Fruit fly (Drosophila melanogaster) Kc167 (cell line): ENCODE data around the gene CG6999.
"Not testable (repeated sequence)": the region's sequence is repeated elsewhere in the genome, so short reads cannot be mapped to it uniquely, and the experiment has no call there.

Source experiments
- Myc ChIP-seq: fragments of >200 bp; optimal IDR thresholded peaks from 2 replicates; lab custom pipeline; 2017; ENCODE audit warnings: missing external identifiers
- Sin3A ChIP-seq: fragments of >200 bp; optimal IDR thresholded peaks from 2 replicates; lab custom pipeline; 2018; ENCODE audit warnings: missing external identifiers
- h ChIP-seq: fragments of >200 bp; optimal IDR thresholded peaks from 3 replicates; lab custom pipeline; 2018; ENCODE audit warnings: missing external identifiers
- insv ChIP-seq: fragments of >200 bp; optimal IDR thresholded peaks from 3 replicates; lab custom pipeline; 2018; ENCODE audit warnings: missing external identifiers
- psq ChIP-seq: fragments of >200 bp; optimal IDR thresholded peaks from 2 replicates; lab custom pipeline; 2017; ENCODE audit warnings: missing external identifiers
- ttk ChIP-seq: sonication (Bioruptor generic); optimal IDR thresholded peaks from 2 replicates; lab custom pipeline; 2017; ENCODE audit warnings: missing external identifiers

The CG6999 gene

DNA sequence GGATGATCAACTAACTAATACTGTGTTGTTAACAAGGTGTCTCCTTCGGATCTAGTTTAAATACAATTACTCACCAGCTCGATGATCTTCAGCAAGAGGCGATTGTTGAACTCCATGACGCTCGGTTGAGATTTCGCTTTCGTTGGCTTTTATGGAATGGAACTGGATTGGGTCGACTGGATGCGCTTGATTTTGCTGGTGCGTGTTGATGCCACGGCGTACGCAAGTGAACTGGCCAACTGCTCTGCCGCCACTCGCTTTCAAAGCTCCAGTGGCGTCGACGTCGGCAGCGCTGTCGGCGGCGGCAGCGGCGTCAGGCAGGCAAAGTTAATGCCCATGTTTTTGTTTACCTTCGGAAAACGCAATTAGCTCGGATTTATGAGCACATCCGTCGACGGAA is 9.9 kb upstream of the CG6999 start, which contains the start of gene CG44325:
TSS of gene CG44325 (minus strand) at position 237 of the 400 bp plus-strand sequence.
- TF ChIP-seq insv (lab: Kevin White, UChicago) = no peak
- no peak for TF ChIP-seq psq (lab: Kevin White, UChicago)
- no peak for TF ChIP-seq ttk (lab: Kevin White, UChicago)
- no peak for TF ChIP-seq h (lab: Kevin White, UChicago)
- no peak for TF ChIP-seq Myc
- TF ChIP-seq Sin3A = no peak

DNA sequence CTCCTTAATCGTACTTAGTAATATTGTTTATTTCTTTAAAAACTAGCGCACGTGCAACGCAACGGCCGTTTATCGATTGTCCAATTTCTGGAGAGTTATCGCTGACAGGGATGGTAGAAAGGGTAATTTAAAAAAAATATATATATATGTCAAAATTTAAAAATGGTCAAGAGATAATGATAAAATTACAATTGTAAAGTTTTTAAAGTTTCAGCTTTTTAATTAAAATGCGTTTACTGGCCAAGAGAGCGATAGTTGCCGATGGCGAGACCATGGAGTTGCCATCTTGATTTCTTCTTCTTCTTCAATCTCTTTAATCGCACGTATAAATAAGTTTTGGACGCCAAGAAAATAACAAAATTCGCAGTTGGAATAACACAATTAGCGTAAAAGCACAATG is 7.2 kb upstream of the CG6999 start, which contains the start of the genes CG7246 and HP1b:
TSS of gene CG7246 (minus strand) at position 96 of the 400 bp plus-strand sequence.
TSS of gene HP1b (plus strand) at position 102 of the 400 bp plus-strand sequence.
- TF ChIP-seq h (lab: Kevin White, UChicago) (no peak), Myc (no peak), insv (lab: Kevin White, UChicago) (no peak), Sin3A (no peak), ttk (lab: Kevin White, UChicago) (no peak)

DNA sequence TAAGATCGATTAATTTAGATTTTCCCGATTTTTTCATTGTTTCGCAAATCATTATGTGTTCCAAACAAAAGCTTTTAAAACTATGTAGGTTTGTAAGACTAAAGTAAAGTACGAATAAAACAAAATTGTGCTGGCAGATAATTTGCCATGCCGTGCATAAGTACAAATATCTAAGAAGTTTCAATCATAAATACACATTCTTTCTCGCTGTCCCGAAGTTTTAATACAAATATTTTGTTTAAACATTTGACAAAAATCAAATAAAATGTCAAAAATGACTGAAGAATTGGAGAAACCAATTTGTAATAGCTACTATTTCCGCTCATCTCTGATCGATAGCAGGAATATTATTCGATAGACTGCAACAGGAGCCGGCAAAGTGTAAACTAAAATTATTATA is 5.6 kb upstream of the CG6999 start, which contains the start of gene APC4:
TSS of gene APC4 (plus strand) at position 332 of the 400 bp plus-strand sequence.
- TF ChIP-seq Sin3A = no peak

DNA sequence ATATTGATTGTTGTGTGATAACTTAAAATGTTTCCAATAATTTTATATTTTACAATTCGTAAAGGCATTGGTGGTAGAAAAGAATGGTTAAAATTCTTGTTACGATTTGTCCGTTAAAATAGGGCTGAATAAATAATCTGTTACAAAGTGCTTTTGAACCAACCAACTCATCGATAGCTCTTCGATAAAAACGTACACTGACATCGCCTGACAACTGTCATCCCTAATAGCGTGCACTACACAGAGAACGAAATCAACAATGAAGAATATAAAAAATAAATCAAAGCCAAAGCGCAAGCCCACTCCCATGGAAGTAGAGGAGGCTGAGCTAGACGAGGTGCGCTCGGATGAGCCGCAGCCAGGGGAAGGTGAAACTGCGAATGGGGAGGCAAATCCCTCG is 2.4 kb upstream of the CG6999 start, which contains the start of gene CG32708:
TSS of gene CG32708 (plus strand) at position 207 of the 400 bp plus-strand sequence.
- no peak for TF ChIP-seq Myc
- no peak for TF ChIP-seq psq (lab: Kevin White, UChicago)
- TF ChIP-seq h (lab: Kevin White, UChicago) = no peak
- TF ChIP-seq insv (lab: Kevin White, UChicago) = no peak

DNA sequence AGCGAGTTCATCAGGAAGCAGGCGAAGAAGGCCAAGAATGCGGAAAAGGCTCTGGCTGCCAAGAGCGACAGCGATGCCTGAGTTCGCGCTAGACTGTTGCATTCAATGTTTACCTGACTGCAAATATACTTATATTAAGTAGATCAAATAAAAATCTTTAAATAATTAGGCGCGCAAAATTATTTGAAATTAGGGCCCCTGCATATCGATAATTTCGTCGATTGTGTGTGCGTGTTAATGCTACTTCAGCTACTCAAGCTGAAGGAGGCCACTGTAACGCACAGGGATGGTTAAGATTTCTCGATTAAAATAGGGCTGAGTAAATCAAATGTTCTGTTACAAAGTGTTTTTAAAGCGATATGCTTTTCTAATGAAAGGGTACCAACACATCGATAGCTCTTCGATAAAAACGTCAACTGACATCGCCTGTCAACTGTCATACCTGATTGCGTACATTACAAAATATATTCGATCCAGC is 1.4 kb upstream of the CG6999 start, which contains the start of gene CG32706:
TSS of gene CG32706 (plus strand) at position 428 of the 478 bp plus-strand sequence.
- not testable (repeated sequence) for TF ChIP-seq h (lab: Kevin White, UChicago); Sin3A; ttk (lab: Kevin White, UChicago)

DNA sequence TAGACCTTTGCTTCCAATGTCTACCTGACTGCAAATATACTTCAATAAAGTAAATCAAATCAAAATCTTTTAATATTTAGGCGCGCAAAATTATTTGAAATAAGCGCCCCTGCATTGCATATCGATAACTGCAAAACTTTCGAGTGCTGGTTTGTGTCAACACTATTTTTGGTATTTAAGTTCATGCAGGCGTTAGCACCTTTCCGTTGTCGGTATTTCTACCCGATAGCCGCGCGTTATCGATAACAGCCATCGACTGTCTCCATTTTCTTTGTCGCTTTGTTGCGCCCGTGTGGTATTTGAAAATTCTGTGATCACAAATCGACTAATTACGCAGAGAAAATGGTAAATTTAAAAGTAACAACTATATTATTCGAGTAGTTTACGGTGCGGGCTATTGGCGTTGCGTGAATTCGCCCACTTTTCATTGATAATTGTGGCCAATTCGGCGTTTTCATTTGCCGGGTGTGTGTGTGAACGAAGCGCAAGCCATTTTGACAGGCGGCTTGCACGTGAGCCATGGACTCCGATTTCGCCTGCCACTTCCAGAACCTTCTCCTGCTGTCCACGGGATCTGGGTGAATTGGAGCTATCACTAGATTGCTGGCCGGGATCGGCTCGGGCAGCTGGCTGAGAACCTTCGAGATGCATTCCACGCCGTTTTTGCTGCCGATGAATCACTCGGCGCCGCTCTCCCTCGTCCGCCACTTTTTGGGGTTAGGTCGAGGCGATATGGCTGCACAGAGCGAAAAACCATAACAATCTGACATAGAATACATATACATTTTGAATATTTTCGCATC is 1.3 kb downstream of the CG6999 start, which contains the start of gene CCT2:
TSS of gene CCT2 (plus strand) at position 260 of the 803 bp plus-strand sequence.
- TF ChIP-seq h (lab: Kevin White, UChicago) (no peak), Myc (no peak), psq (lab: Kevin White, UChicago) (no peak), Sin3A (no peak), insv (lab: Kevin White, UChicago) (no peak), ttk (lab: Kevin White, UChicago) (no peak)

DNA sequence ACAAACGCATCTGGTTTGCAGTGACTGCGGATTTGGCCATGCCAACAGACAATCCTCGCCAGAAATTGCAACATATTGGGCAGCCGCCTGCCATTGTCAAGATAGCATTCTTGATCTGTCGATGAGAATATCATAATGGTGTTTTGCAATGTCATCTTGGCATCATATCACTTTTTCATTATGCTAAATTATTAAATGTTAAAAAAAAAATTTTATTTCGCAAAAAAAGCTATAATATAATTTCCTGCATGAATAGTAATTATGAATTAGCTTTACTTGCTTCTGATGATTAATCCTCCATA is 1.8 kb downstream of the CG6999 start:
- TF ChIP-seq insv (lab: Kevin White, UChicago) (no peak), Myc (no peak)

DNA sequence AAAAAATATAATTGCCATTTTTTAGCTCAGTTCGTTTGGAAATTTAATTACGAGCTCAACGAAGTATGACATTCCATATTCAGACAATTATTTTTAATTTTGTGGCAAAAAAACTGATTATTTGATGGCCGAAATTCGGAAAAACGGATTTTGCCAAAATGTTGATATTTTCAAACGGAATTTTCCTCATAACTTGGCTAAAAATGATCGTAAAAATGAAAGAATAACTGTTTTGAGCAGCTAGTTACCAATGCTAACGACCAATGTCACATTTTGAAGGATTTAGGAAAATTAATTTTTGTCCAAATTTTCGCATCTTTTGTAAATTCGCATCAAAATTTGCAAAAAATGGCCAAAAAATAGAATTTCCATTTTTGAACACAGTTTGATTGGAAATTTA is 4.9 kb downstream of the CG6999 start:
- no peak for TF ChIP-seq Sin3A
- no peak for TF ChIP-seq ttk (lab: Kevin White, UChicago)
- no peak for TF ChIP-seq insv (lab: Kevin White, UChicago)
- TF ChIP-seq psq (lab: Kevin White, UChicago) = no peak
- no peak for TF ChIP-seq Myc
- no peak for TF ChIP-seq h (lab: Kevin White, UChicago)

DNA sequence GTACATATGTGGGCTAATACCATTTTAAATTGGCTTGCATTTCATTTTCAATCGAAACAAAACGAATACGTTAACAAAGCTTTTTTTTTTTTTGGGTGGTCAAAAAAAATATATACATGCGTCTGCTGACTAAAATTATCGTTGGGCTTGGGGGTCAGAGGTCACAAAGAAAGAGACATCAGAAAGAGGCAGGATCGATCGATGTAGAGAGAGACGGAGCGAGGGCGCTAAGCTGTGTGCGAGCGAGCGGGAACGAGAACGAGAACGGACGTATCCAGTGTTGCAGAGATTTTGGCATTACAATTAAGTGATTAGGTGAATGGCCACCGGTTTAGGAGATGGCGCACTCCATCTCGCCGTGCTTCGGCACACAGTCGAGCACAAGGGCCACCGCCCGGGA is 5.7 kb downstream of the CG6999 start:
- TF ChIP-seq Myc (no peak), h (lab: Kevin White, UChicago) (no peak), ttk (lab: Kevin White, UChicago) (no peak), insv (lab: Kevin White, UChicago) (no peak)

DNA sequence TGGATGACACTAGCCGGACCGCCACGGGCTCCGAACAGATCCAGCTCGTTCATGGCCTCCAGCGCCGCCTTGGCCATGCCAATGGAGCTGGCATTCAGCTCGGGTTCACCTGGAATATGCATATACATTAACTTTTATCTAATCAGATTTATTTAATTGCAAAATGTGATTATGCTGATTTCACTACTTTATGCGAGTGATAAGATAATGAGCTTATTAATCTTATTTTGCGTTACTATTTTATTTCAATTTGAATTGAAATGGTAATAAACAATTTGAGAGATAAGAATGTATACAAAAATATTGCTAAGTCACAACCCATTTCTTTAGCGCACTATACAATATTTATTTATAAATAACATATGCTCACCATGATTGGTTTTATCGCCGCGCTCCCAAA is 14.0 kb downstream of the CG6999 start:
- TF ChIP-seq Sin3A (no peak), h (lab: Kevin White, UChicago) (no peak), Myc (no peak), psq (lab: Kevin White, UChicago) (no peak), insv (lab: Kevin White, UChicago) (no peak), ttk (lab: Kevin White, UChicago) (no peak)

DNA sequence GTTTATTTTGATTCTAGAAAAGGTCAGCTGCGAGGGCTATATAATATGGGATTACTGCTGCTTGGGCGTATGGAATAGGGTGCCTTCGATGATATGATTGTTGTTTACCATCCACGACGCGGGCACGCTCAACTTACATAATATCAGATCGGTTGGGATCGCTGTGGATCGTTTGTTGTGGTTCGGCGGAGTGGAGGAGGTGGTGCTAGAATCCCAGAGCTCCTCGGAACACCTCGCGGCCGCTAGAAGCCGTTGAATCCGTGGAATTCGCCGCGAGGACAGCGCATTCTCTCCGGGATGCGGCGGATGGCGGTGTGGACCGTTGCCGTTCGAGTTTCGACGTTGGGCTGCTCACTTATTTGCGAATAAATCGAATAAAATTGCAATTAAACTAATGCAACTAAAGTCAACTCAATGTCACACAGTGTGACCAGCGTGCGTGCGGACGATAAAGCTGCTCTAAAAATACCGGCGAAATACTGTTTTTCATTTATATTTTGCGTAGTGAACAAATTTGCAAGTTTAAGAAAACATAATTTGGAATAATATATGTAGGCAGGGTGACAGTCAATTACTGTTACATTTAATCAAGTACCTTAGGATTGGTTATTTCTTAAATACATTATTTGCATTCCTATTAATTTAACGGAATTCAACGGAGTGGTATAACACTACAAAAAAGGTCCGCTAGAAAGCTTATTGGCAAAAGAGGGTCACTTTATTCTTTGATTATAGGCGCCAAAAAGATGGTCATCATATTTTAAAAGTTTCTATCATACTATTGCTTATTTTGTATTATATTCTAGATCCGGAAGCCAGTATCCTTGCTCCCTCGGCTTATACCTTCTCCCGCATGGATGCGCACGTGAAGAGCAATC is 15.4 kb downstream of the CG6999 start, which contains the start of gene CG7766:
TSS of gene CG7766 (minus strand) at position 432 of the 878 bp plus-strand sequence.
- TF ChIP-seq h (lab: Kevin White, UChicago) (no peak), Myc (no peak), Sin3A (no peak), psq (lab: Kevin White, UChicago) (no peak), ttk (lab: Kevin White, UChicago) (no peak)

DNA sequence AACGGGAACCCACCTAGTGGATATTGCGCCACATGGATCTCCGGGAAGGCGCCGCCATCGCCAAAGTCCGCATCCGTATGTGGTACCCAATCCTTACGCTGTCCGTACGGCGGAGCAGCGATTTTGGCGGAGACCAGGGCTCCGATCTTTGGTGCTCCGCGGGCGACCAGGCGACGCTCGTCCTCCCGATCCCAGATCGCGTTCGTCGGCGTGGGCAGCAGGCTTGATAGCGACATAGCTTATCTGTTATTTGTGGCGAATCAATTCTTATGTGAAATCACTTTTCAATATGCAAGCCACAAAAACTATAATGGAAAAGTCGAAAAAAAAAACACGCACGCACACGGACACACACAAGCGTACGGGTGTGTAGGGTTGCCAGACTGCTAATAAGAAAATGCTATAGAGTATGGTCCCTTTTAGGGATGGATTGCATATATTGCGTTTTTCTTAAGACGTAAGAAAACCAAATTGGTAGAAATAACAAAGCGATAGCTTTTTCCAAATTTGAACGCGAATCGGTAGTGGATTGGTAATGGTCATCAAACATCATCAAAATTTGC is 18.1 kb downstream of the CG6999 start, which contains the start of gene Bx42:
TSS of gene Bx42 (minus strand) at position 393 of the 563 bp plus-strand sequence.
- no peak for TF ChIP-seq Myc
- TF ChIP-seq Sin3A = no peak
- no peak for TF ChIP-seq insv (lab: Kevin White, UChicago)
- no peak for TF ChIP-seq h (lab: Kevin White, UChicago)
- no peak for TF ChIP-seq psq (lab: Kevin White, UChicago)
- TF ChIP-seq ttk (lab: Kevin White, UChicago) = no peak
